Fruit fly (Drosophila melanogaster) whole organism: ENCODE data around the gene CG42529.
"Not testable (repeated sequence)": the region's sequence is repeated elsewhere in the genome, so short reads cannot be mapped to it uniquely, and the experiment has no call there.

ENCODE experiments used
- CG8478 ChIP-seq: fragments of >200 bp; optimal IDR thresholded peaks from 2 replicates; lab custom pipeline; 2018; ENCODE audit warnings: inconsistent platforms
- Dll ChIP-seq: fragments of >200 bp; optimal IDR thresholded peaks from 2 replicates; lab custom pipeline; 2017
- EcR ChIP-seq, 2 experiments: fragments of >200 bp; optimal IDR thresholded peaks; 2 replicates each; lab custom pipeline; 2017; ENCODE audit warnings: missing biosample characterization in 2 of 2, missing genetic modification characterization in 2 of 2, missing genetic modification reagents in 2 of 2
- pan ChIP-seq: fragments of >200 bp; optimal IDR thresholded peaks from 2 replicates; lab custom pipeline; 2017
- psq ChIP-seq: fragments of >200 bp; optimal IDR thresholded peaks from 2 replicates; lab custom pipeline; 2017
- usp ChIP-seq: fragments of >200 bp; optimal IDR thresholded peaks from 2 replicates; lab custom pipeline; 2017; ENCODE audit warnings: missing biosample characterization, missing genetic modification characterization, mixed read lengths

CG42529 gene

DNA sequence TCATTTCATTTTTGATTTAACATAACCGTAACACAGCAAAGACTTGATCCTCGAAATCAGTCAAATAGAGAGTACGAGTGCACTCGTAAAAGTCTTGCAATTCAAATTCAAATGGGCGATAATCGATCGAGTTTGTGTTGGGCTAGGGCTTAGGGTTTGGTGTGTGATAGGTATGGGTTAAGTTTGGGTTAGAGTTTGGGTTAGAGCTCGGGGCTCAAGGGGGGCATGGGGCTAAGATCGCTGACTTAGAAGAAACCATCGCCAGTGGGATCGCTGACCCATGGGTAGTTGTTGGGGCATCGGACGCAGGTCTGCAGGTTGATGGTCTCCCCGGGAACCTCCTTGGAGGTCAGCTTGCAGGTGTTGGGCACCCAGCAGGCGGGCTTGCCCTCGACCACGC is 27.7 kb upstream of the CG42529 start:
- TF ChIP-seq usp (GFP tag; lab: Kevin White, UChicago): no peak
- TF ChIP-seq EcR (GFP tag; optimal IDR thresholded peaks at IDR 0.05; lab: Kevin White, UChicago): no peak

- TF ChIP-seq EcR (GFP tag; optimal IDR thresholded peaks at IDR 0.05; lab: Kevin White, UChicago) (no peak), psq (no peak), pan (lab: Kevin White, UChicago) (no peak), Dll (lab: Kevin White, UChicago) (no peak), usp (GFP tag; lab: Kevin White, UChicago) (no peak), CG8478 (lab: Kevin White, UChicago) (no peak)
Observed at dm6 chr3L:19701662-19702061, 27.1 kb upstream of the CG42529 start.

- TF ChIP-seq Dll (lab: Kevin White, UChicago) (no peak), pan (lab: Kevin White, UChicago) (no peak), EcR (GFP tag; optimal IDR thresholded peaks at IDR 0.05; lab: Kevin White, UChicago) (no peak), psq (no peak), usp (GFP tag; lab: Kevin White, UChicago) (no peak), CG8478 (lab: Kevin White, UChicago) (no peak)
Observed at dm6 chr3L:19703323-19703722, 25.5 kb upstream of the CG42529 start.

dm6 chr3L:19704869-19705268 is 23.9 kb upstream of the CG42529 start:
- no peak for TF ChIP-seq Dll (lab: Kevin White, UChicago)

- TF ChIP-seq usp (GFP tag; lab: Kevin White, UChicago): no peak
- no peak for TF ChIP-seq CG8478 (lab: Kevin White, UChicago)
- TF ChIP-seq psq: no peak
- no peak for TF ChIP-seq EcR (GFP tag; optimal IDR thresholded peaks at IDR 0.05; lab: Kevin White, UChicago)
- TF ChIP-seq pan (lab: Kevin White, UChicago): no peak
- TF ChIP-seq Dll (lab: Kevin White, UChicago): no peak
Observed at dm6 chr3L:19707570-19708146, 21.1 kb upstream of the CG42529 start, which contains the start of gene serp. Gene serp, minus strand, starts transcription at chr3L:19708015.

DNA sequence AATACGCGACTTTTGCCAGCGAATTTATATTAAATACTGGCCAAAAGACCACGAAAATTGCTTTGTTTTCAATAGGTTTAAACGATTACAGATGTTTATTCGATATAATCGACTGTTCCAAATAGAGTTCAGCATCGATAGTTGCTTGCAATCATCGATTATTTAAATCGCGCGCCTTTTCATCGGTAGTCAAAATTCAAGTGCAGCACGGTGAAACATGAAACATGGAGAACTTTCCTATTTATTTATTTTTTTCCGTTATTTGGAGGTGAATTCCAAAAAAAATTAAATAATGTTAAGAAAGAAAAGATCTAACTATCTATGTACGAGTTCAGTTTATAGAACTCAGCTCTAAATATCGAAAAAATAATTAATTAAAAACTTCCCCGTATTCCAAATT is 10.6 kb upstream of the CG42529 start, which contains the start of gene Trpml:
Gene Trpml (minus strand): TSS at position 101 of the 400 bp plus-strand sequence.
- TF ChIP-seq Dll (lab: Kevin White, UChicago); EcR (GFP tag; optimal IDR thresholded peaks at IDR 0.05; lab: Kevin White, UChicago); usp (GFP tag; lab: Kevin White, UChicago): not testable (repeated sequence)

DNA sequence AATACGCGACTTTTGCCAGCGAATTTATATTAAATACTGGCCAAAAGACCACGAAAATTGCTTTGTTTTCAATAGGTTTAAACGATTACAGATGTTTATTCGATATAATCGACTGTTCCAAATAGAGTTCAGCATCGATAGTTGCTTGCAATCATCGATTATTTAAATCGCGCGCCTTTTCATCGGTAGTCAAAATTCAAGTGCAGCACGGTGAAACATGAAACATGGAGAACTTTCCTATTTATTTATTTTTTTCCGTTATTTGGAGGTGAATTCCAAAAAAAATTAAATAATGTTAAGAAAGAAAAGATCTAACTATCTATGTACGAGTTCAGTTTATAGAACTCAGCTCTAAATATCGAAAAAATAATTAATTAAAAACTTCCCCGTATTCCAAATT is 20.9 kb downstream of the CG42529 start, which contains the start of gene CG42638:
Gene CG42638 (minus strand): TSS at position 101 of the 400 bp plus-strand sequence.
- TF ChIP-seq CG8478 (lab: Kevin White, UChicago); usp (GFP tag; lab: Kevin White, UChicago); pan (lab: Kevin White, UChicago): not testable (repeated sequence)

DNA sequence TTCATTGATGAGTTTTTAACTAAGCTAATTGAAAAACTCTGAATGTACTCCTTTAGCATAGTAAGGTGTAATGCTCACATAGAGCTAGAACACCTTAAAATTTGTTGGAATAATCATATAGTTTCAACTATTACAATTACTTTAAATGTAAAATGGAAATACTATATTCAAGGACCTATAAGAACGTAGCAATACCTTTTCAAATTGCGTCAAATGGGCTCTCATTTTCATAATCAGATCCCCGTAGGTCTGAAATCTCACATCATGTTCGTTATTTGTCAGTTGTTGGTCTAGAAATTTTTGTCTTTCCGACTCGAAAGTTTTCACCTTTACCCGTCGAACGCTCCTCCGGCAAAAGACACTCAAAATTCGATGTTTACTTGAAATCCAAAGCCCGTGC is 31.3 kb downstream of the CG42529 start, which contains the start of gene Vtld:
Gene Vtld (plus strand): TSS at position 301 of the 400 bp plus-strand sequence.
- not testable (repeated sequence) for TF ChIP-seq EcR (GFP tag; optimal IDR thresholded peaks at IDR 0.05; lab: Kevin White, UChicago); usp (GFP tag; lab: Kevin White, UChicago); pan (lab: Kevin White, UChicago)

DNA sequence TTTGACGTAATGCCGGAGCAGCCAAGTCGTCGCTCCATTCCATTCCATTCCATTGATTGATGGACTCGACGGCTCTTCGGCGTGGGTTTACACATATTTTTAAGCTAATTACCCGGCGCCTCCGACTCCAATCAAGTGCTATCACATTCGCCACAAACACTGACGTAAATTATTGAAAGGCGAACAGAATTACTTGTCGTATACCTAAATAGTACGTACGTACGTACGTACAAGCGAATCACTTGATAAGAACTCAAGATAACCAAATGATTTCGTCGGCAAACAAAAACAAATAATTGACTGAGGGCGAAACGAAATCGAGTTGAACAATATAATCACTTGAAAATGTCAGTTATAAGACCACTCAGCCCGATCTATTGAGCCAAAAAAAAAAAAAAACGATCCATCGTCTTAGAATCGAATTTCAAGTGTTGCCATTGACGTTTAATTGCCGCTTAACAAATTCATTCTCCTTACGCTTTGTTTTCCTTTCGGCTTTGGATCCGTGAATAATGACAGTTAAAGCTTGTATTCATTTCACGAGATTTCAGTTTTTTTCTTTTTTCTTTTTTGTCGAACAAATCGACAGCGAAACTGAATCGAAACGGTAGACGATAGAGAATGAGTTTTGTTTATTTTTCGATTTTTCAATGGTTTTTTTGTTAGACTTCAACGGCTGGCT is 48.6 kb downstream of the CG42529 start:
- TF ChIP-seq psq: no peak
- no peak for TF ChIP-seq usp (GFP tag; lab: Kevin White, UChicago)
- no peak for TF ChIP-seq Dll (lab: Kevin White, UChicago)
- no peak for TF ChIP-seq EcR (GFP tag; optimal IDR thresholded peaks at IDR 0.05; lab: Kevin White, UChicago)
- TF ChIP-seq pan (lab: Kevin White, UChicago): no peak
- no peak for TF ChIP-seq CG8478 (lab: Kevin White, UChicago)

- no peak for TF ChIP-seq Dll (lab: Kevin White, UChicago)
- TF ChIP-seq psq: no peak
- TF ChIP-seq pan (lab: Kevin White, UChicago): no peak
- no peak for TF ChIP-seq usp (GFP tag; lab: Kevin White, UChicago)
- TF ChIP-seq CG8478 (lab: Kevin White, UChicago): no peak
- no peak for TF ChIP-seq EcR (GFP tag; optimal IDR thresholded peaks at IDR 0.05; lab: Kevin White, UChicago)
Observed at dm6 chr3L:19778530-19778929, 49.7 kb downstream of the CG42529 start.
